Worm (Caenorhabditis elegans) whole organism, L1 larva: ENCODE measurements around the gene C14C10.10.

Experiments
- C04F5.9 ChIP-seq: sonication (generic microtip); optimal IDR thresholded peaks from 2 replicates; lab custom pipeline; 2016; ENCODE audit warnings: missing genetic modification characterization, missing compliant biosample characterization
- aly-2 ChIP-seq: fragments of 150-350 bp; optimal IDR thresholded peaks from 2 replicates; lab custom pipeline; 2014; ENCODE audit warnings: missing biosample characterization, missing genetic modification characterization
- elt-3 ChIP-seq, 6 experiments: fragments of 150-350 bp in 1 of 6; sonication (generic microtip); optimal IDR thresholded peaks; 2 replicates each; lab custom pipeline; 2017 to 2018; ENCODE audit warnings: missing biosample characterization in 6 of 6, missing genetic modification characterization in 6 of 6, inconsistent platforms in 1 of 6
- ets-5 ChIP-seq: fragments of 200-800 bp; sonication (Bioruptor generic); IDR thresholded peaks from 2 replicates; pipeline ENCODE4 v1.3.6; 2022; ENCODE audit warnings: missing genetic modification characterization, missing compliant biosample characterization
- fkh-4 ChIP-seq: sonication (generic microtip); optimal IDR thresholded peaks from 2 replicates; lab custom pipeline; 2016; ENCODE audit warnings: missing compliant biosample characterization, missing genetic modification characterization, borderline replicate concordance

Gene C14C10.10

ce11 chrV:12549604-12550003, 49.3 kb downstream of the C14C10.10 start (continued):
- no peak for TF ChIP-seq fkh-4
- TF ChIP-seq C04F5.9 (tag; lab: Kevin White, UChicago) = no peak
- no peak for TF ChIP-seq ets-5 (GFP tag; lab: Robert Waterston, UW)
- TF ChIP-seq aly-2 = no peak
- peak in 1 of 6 experiments; percentile 3 for TF ChIP-seq elt-3 (tag; optimal IDR thresholded peaks at IDR 0.05; lab: Kevin White, UChicago)
